Worm (Caenorhabditis elegans) whole organism, midembryonic: ENCODE measurements around the gene F41E6.7.

Experiments
- T22C8.4 ChIP-seq: fragments of 200-800 bp; sonication (Bioruptor generic); IDR thresholded peaks from 2 replicates; pipeline ENCODE4 v1.3.6; 2022; ENCODE audit warnings: missing genetic modification characterization, missing compliant biosample characterization
- cog-1 ChIP-seq: sonication (generic microtip); optimal IDR thresholded peaks from 2 replicates; lab custom pipeline; 2016; ENCODE audit warnings: missing genetic modification characterization, missing compliant biosample characterization
- flt-1 ChIP-seq: fragments of 200-800 bp; sonication (Bioruptor generic); IDR thresholded peaks from 2 replicates; pipeline ENCODE4 v1.3.6; 2022; ENCODE audit warnings: missing genetic modification characterization, missing compliant biosample characterization
- klf-2 ChIP-seq: fragments of 200-800 bp; sonication (Bioruptor generic); conservative IDR thresholded peaks from 2 replicates; pipeline ENCODE4 v1.3.6; 2022; ENCODE audit warnings: missing genetic modification reagents, missing genetic modification characterization, missing compliant biosample characterization
- med-1 ChIP-seq: sonication (generic microtip); optimal IDR thresholded peaks from 2 replicates; lab custom pipeline; 2017; ENCODE audit warnings: missing genetic modification characterization, mild to moderate bottlenecking, missing compliant biosample characterization, antibody characterized with exemption, missing genetic modification reagents; ENCODE audit not compliant: insufficient read depth
- ref-1 ChIP-seq: fragments of 200-800 bp; sonication (Bioruptor generic); conservative IDR thresholded peaks from 2 replicates; pipeline ENCODE4 v1.3.6; 2022; ENCODE audit warnings: missing genetic modification reagents, missing genetic modification characterization, missing compliant biosample characterization
- tab-1 ChIP-seq: fragments of 200-800 bp; sonication (Bioruptor generic); IDR thresholded peaks from 2 replicates; pipeline ENCODE4 v1.3.6; 2022; ENCODE audit warnings: missing genetic modification characterization, missing compliant biosample characterization
- ztf-23 ChIP-seq: fragments of 200-800 bp; sonication (Bioruptor generic); IDR thresholded peaks from 2 replicates; pipeline ENCODE4 v1.3.6; 2022; ENCODE audit warnings: missing genetic modification reagents, missing genetic modification characterization, missing compliant biosample characterization
- ztf-29 ChIP-seq: fragments of 200-800 bp; sonication (Bioruptor generic); IDR thresholded peaks from 2 replicates; pipeline ENCODE4 v1.3.6; 2022; ENCODE audit warnings: missing genetic modification reagents, missing genetic modification characterization, missing compliant biosample characterization

F41E6.7 gene

DNA sequence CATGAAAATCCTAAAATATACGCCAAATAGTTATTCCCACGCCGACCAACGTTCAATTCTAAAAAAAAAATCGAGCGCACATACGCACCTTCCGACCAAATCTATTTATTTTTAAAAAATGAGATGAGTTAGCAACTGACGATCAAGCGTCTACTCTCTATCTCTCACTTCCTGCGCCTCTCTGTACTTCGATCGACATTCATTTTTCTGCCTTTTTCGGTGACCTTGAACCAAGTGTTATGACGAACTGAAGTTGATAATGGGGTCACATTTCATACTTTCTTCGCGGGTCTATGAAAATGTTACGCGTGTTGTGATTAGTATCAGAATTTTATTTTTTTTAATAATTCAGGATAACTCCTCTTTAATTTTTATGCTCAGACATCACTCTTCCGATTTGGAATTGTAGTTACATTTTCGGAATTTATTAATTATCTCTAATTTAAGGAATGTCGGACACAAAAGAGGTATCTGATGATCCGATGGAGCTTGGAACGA lies 8.3 kb upstream of the F41E6.7 start, which contains the start of gene smk-1:
smk-1 (plus strand) TSS at position 448 of the 498 bp plus-strand sequence.
- no peak for TF ChIP-seq cog-1 (tag; lab: Kevin White, UChicago)
- no peak for TF ChIP-seq ztf-23 (GFP tag; lab: Robert Waterston, UW)
- no peak for TF ChIP-seq tab-1 (GFP tag; lab: Robert Waterston, UW)
- TF ChIP-seq med-1 (GFP tag; lab: Kevin White, UChicago): no peak
- no peak for TF ChIP-seq ref-1
- no peak for TF ChIP-seq klf-2 (GFP tag; lab: Robert Waterston, UW)
- no peak for TF ChIP-seq flt-1 (GFP tag; lab: Robert Waterston, UW)
- TF ChIP-seq T22C8.4: no peak
- TF ChIP-seq ztf-29 (GFP tag; lab: Robert Waterston, UW): no peak

DNA sequence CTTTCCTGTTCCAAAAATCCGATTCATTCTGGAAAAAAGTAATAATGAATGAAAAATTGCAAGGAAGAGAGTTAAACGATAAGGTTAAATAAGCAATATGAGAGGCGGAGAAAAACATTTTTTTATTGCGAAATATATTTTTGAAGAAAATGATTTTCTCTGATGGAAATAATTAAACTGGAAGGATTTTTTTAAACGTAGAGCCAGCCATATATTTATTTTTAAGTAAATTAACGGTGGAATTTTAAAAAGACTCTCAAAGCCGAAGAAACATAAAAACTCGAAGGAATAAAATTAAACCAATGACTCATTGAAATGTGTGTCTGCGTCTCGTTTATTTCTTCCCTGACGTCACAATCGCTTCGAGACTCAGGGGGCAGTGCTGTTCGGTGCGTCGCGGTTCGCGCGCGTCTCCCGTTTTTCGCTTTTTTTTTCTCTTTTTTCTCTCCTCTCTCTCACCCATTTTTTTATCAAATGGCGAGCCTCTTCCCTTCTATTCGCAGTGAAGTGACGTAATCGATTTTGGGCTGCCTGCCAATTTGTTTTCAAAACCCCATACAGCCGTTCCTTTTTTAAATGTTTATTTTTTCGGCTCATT lies 7.1 kb upstream of the F41E6.7 start, which contains the start of gene vps-60:
vps-60 (minus strand) TSS at position 30 of the 598 bp plus-strand sequence.
- 0 out of 2 replicates have a peak, but pooled peaks have one; percentile 31 for TF ChIP-seq ztf-23 (GFP tag; lab: Robert Waterston, UW)
- no peak for TF ChIP-seq klf-2 (GFP tag; lab: Robert Waterston, UW)
- TF ChIP-seq cog-1 (tag; lab: Kevin White, UChicago): peak; percentile 71
- no peak for TF ChIP-seq med-1 (GFP tag; lab: Kevin White, UChicago)
- no peak for TF ChIP-seq tab-1 (GFP tag; lab: Robert Waterston, UW)
- 0 out of 2 replicates have a peak, but pooled peaks have one; percentile 26 for TF ChIP-seq flt-1 (GFP tag; lab: Robert Waterston, UW)
- no peak for TF ChIP-seq ref-1

DNA sequence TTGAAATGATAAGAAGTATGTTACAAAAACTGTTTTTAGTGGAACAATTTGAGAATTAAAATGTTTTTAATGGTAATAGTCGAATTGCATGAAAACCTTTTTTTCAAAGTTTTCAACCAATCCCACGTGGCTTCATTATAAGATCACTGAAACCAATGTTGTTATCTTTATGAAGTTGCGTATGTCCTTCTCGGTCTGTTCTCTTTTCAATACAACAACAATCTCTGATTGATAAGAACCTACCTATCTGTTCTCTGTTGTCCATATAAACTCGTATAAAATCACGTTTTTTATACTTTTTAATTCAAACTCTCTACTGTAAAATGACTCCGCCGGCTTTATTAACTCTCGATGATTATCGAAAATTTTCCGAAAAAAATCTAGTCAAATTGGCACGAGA lies 4.2 kb upstream of the F41E6.7 start, which contains the start of gene F41E6.5:
F41E6.5 (plus strand) TSS at position 209 of the 400 bp plus-strand sequence.
- TF ChIP-seq klf-2 (GFP tag; lab: Robert Waterston, UW) (no peak), T22C8.4 (no peak), ztf-23 (GFP tag; lab: Robert Waterston, UW) (no peak), med-1 (GFP tag; lab: Kevin White, UChicago) (no peak), ref-1 (no peak), flt-1 (GFP tag; lab: Robert Waterston, UW) (no peak), ztf-29 (GFP tag; lab: Robert Waterston, UW) (no peak), cog-1 (tag; lab: Kevin White, UChicago) (no peak), tab-1 (GFP tag; lab: Robert Waterston, UW) (no peak)

DNA sequence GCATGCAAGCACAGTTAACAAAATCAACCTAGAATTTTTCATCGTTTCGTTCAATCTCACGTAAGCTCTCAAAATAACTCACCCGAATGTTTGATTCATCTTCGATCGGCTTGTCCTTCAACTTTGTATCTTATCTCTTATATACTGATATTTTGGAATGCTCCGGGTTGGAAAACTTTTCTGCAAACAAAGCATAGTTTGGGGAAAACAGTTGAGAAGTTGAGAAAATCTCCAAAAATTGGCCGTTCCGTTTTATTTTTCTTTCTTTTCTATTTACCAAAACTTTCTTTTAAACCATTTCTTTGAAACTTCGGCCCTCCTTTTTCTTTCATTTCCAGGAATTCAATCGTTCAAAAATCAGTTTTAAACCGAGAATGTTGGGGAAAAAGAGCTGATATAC lies 3.5 kb upstream of the F41E6.7 start, which contains the start of gene F41E6.15:
F41E6.15 (minus strand) TSS at position 101 of the 400 bp plus-strand sequence.
- TF ChIP-seq ref-1 (no peak), ztf-29 (GFP tag; lab: Robert Waterston, UW) (no peak), med-1 (GFP tag; lab: Kevin White, UChicago) (no peak), tab-1 (GFP tag; lab: Robert Waterston, UW) (no peak), T22C8.4 (no peak), flt-1 (GFP tag; lab: Robert Waterston, UW) (no peak), ztf-23 (GFP tag; lab: Robert Waterston, UW) (no peak), klf-2 (GFP tag; lab: Robert Waterston, UW) (no peak)

DNA sequence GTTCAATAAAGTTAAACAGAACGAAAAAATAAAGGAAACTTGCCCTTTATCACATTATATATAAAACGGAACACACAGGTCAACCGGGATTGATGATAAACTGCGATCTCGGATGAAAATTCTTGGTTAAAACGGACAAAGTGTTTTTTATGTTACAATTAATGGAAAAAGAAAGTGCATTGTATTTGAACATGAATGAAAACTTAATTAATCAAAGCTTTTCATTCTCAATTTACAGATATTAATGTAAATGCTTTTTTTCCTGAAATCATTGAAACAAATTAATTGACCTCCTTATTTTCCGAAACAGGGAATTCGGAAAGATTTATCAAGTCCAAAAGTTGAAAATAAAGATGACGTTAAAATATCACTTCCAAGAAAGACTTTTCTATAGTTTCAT lies 2.3 kb upstream of the F41E6.7 start, which contains the start of gene F41E6.8:
F41E6.8 (minus strand) TSS at position 101 of the 400 bp plus-strand sequence.
- no peak for TF ChIP-seq tab-1 (GFP tag; lab: Robert Waterston, UW)
- TF ChIP-seq ztf-23 (GFP tag; lab: Robert Waterston, UW): no peak
- TF ChIP-seq cog-1 (tag; lab: Kevin White, UChicago): no peak
- no peak for TF ChIP-seq klf-2 (GFP tag; lab: Robert Waterston, UW)
- TF ChIP-seq ztf-29 (GFP tag; lab: Robert Waterston, UW): no peak
- no peak for TF ChIP-seq flt-1 (GFP tag; lab: Robert Waterston, UW)
- no peak for TF ChIP-seq med-1 (GFP tag; lab: Kevin White, UChicago)
- TF ChIP-seq ref-1: no peak
- no peak for TF ChIP-seq T22C8.4

DNA sequence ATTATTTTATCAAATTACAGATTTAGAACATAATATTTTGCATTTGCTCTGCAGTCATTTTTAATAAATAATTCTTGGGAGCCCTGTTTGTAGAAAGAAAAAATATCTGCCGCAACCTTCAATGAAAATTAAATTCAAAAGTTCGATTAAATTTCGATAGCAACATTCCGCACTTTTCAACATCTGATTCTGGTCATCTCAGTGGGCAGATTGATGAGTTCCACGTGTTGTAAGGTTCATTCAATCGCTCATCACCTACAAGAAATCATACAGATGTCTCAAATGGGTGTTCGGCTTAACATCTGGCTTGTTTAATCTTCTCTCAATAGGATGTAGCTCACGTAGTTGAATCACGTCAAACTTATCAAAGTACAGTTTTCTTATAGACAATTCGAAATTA lies 865 bp upstream of the F41E6.7 start:
- no peak for TF ChIP-seq ztf-23 (GFP tag; lab: Robert Waterston, UW)
- TF ChIP-seq T22C8.4: no peak
- no peak for TF ChIP-seq ztf-29 (GFP tag; lab: Robert Waterston, UW)
- TF ChIP-seq ref-1: no peak
- TF ChIP-seq flt-1 (GFP tag; lab: Robert Waterston, UW): no peak
- no peak for TF ChIP-seq med-1 (GFP tag; lab: Kevin White, UChicago)
- TF ChIP-seq tab-1 (GFP tag; lab: Robert Waterston, UW): no peak
- no peak for TF ChIP-seq cog-1 (tag; lab: Kevin White, UChicago)
- TF ChIP-seq klf-2 (GFP tag; lab: Robert Waterston, UW): no peak

DNA sequence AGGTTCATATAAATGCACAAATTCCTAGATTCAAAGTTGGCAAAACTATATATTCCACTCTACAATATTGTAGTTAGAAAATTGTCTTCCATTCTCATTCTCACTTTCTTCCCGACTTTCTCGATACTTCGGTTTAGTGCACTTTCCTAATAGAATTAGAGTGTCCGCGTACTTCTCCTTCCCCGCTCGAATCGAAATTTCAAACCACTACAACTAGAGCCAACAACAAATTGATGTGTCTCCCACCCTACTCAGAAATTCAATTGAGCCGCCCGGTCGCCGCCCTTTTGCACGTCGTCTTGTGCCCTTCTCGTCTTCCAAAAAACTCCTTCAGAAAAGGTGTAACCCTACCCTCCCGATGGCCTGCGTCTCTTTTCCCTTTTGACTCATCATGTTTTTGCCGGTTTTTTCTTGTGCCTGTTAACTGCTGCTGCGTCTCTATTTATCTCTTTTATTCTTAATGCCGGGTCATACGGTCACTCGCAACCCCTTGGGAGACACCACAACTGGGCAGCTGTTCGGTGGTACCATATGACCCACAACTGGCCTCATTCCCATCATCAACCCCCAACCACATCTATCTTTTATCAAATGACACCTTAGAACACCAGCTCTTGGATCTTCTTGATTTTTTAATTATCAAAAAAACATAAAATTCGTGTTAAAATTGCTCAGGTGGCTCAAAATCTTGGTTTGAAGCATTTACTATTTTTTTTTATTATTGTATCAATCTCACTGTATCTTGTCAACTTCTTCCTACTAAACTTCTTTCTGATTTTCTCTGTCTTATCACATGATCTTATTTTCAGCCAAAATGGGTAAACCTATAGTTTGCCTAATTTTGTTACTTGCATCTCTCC lies 4.8 kb downstream of the F41E6.7 start, which contains the start of gene tag-196:
tag-196 (plus strand) TSS at position 810 of the 860 bp plus-strand sequence.
- TF ChIP-seq flt-1 (GFP tag; lab: Robert Waterston, UW): peak; percentile 43; the same call in 1 of the 2 replicates
- TF ChIP-seq med-1 (GFP tag; lab: Kevin White, UChicago): no peak

DNA sequence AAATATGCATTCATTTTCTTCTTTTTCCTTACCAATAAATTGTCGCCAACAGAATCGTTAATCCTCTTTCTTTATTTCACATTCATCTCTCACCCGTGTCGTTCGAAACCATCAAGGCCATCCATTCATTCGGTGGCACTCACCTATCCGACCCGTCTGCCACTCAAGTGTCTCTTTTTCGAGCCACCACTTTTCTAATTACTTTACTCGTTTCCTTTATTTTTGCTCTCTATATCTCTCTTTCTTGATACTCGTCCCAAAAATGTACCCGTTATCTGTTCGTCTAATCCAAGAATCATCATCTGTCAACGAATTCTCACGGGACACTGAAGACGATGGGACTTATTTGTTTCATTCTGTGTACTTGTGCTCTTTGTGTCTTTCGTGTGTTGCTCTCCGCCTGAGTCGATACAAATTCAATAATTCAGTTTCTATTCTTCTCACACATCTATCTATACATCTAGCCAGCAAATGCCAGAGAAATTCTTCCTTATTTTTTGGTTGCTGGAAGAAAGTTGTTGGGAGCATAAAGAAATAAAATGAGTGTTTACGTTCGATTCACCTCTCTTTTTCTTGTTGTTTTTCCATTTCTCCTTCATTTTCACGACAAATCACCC lies 6.3 kb downstream of the F41E6.7 start:
- TF ChIP-seq flt-1 (GFP tag; lab: Robert Waterston, UW): no peak
- no peak for TF ChIP-seq ztf-23 (GFP tag; lab: Robert Waterston, UW)
- TF ChIP-seq T22C8.4: no peak
- no peak for TF ChIP-seq ref-1
- no peak for TF ChIP-seq tab-1 (GFP tag; lab: Robert Waterston, UW)
- no peak for TF ChIP-seq klf-2 (GFP tag; lab: Robert Waterston, UW)
- TF ChIP-seq cog-1 (tag; lab: Kevin White, UChicago): no peak
